Worm (Caenorhabditis elegans): ENCODE measurements around the gene ptb-1.

DNA sequence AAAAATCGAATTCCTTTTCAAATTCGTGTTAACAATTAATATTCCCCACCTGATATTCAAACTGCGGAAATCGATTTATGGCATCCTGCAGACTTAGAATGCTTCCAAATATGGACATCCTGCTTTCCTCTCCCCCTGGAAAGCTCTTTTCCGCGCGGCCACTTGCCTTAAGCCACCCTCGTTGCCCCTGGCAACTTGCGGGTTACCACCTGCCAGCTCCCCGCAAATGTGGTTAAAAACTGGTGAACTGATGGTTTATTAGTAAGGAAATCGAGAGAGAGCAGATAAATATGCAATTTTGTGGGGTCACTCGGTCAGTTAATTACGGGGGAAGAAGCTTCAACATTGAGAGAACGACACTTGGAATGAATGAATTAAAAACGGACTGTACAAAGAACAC lies 23.3 kb upstream of the ptb-1 start, which contains the start of gene nphp-1:
- TF ChIP-seq W03F9.2 (tag; optimal IDR thresholded peaks at IDR 0.05) (no peak), him-1 (tag; optimal IDR thresholded peaks at IDR 0.05) (no peak), dao-5 (tag; optimal IDR thresholded peaks at IDR 0.05) (no peak)
